Worm (Caenorhabditis elegans): ENCODE results near the gene rpl-38.

DNA sequence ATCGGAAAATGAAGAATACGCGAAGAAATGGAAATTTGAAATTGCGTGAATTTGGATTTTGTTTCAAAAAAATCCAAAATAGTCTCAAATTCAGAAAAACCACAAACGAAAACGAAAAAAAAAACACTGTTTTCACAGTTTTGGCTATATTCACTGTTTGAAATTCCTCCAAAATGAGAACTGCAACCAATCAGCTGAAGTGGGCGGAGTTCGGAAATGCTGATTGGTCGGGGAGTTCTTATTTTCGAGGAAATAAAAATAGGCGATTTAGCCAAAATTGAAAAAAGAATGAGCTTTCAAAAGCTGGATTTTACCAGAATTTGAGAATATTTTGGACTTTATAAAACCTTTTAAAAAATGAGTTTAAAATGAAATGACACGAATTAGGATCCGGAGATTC lies 32.9 kb downstream of the rpl-38 start, which contains the start of gene glb-14:
- no peak for TF ChIP-seq hlh-30 (tag; optimal IDR thresholded peaks at IDR 0.05; ENCODE audit: insufficient read depth)
- no peak for TF ChIP-seq dve-1 (tag; optimal IDR thresholded peaks at IDR 0.05; ENCODE audit: insufficient read depth)
- TF ChIP-seq ama-1 (optimal IDR thresholded peaks at IDR 0.05) = no peak
- no peak for TF ChIP-seq ceh-82 (tag; optimal IDR thresholded peaks at IDR 0.05)

Data from whole organism, L4 larva.